Fruit fly (Drosophila melanogaster): ENCODE results near the gene mthl10.
A peak's percentile ranks its signal among the peaks of the same experiment; 100 is the strongest.

Gene mthl10

DNA sequence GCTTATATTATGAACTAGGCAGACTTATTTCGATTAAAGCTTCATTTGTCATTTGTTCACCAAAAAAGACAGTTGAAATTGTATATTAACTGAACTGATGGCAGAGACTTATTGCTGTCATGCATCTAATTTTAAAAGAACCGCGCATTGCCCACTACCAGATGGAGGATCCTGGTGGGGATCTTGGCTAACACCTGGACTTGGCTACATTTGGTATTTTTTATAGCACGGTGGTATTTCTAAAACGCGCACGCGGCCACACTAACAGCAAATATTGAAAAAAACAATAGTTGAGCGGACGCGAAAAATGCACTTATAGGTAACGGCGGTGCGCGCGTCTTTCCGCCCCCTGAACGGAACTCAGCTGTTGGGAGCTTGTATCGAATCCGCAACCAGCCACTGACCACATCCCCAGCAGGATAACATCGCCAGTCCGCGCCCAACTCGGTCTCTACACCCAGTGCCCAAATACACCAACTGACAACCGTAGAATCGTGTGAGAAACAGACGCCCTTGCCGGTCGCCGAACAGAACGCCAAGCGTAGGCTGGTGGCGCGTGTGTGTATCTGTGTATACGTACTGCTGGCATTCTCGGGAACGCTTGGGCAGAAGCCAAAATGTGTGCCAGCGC is 50.5 kb downstream of the mthl10 start (continued):
- TF ChIP-seq zen (tag; optimal IDR thresholded peaks at IDR 0.05) (no peak), repo (GFP tag; optimal IDR thresholded peaks at IDR 0.05) (no peak), CG3995 (GFP tag; optimal IDR thresholded peaks at IDR 0.05) (no peak), Elba2 (GFP tag; optimal IDR thresholded peaks at IDR 0.05) (peak; percentile 59), CG31388 (GFP tag; optimal IDR thresholded peaks at IDR 0.05) (no peak), wek (GFP tag; optimal IDR thresholded peaks at IDR 0.05) (no peak), CG14441 (GFP tag; IDR thresholded peaks at IDR 0.05) (no peak), zen2 (GFP tag; IDR thresholded peaks at IDR 0.05; ENCODE audit: partially characterized antibody) (no peak), Sry-β (GFP tag; optimal IDR thresholded peaks at IDR 0.05) (no peak), Bteb2 (GFP tag; optimal IDR thresholded peaks at IDR 0.05) (no peak), BEAF-32 (GFP tag; optimal IDR thresholded peaks at IDR 0.05) (peak; percentile 47), CG3407 (GFP tag; optimal IDR thresholded peaks at IDR 0.05) (no peak), ab (GFP tag; optimal IDR thresholded peaks at IDR 0.05) (no peak), B-H1 (GFP tag; IDR thresholded peaks at IDR 0.05) (no peak), CG6272 (GFP tag; IDR thresholded peaks at IDR 0.05) (no peak), sc (optimal IDR thresholded peaks at IDR 0.05) (no peak), sc (GFP tag; optimal IDR thresholded peaks at IDR 0.05) (no peak), CG2116 (GFP tag; optimal IDR thresholded peaks at IDR 0.05) (peak; percentile 56), HLH3B (GFP tag; IDR thresholded peaks at IDR 0.05) (no peak), CG7745 (tag; optimal IDR thresholded peaks at IDR 0.05) (no peak), CG11723 (GFP tag; optimal IDR thresholded peaks at IDR 0.05) (no peak), dmrt99B (tag; optimal IDR thresholded peaks at IDR 0.05) (no peak), Ada2b (GFP tag; IDR thresholded peaks at IDR 0.05) (no peak), CG10565 (GFP tag; optimal IDR thresholded peaks at IDR 0.05) (no peak), CG15601 (tag; optimal IDR thresholded peaks at IDR 0.05) (peak; percentile 29), Dad (GFP tag; optimal IDR thresholded peaks at IDR 0.05) (no peak), Pdp1 (GFP tag; optimal IDR thresholded peaks at IDR 0.05) (peak in 1 of 2 experiments; percentile 86), CG6654 (GFP tag; optimal IDR thresholded peaks at IDR 0.05) (no peak), Drgx (GFP tag; IDR thresholded peaks at IDR 0.05) (no peak), CG12769 (tag; optimal IDR thresholded peaks at IDR 0.05) (peak; percentile 86), CG18619 (GFP tag; optimal IDR thresholded peaks at IDR 0.05) (no peak), gfzf (GFP tag; optimal IDR thresholded peaks at IDR 0.05) (peak; percentile 98), CG14667 (GFP tag; IDR thresholded peaks at IDR 0.05) (no peak), wdn (GFP tag; IDR thresholded peaks at IDR 0.05) (no peak), ara (GFP tag; IDR thresholded peaks at IDR 0.05) (no peak; the same call in 1 of the 2 replicates), CG13287 (GFP tag; IDR thresholded peaks at IDR 0.05; ENCODE audit: partially characterized antibody) (peak; percentile 24; the same call in 1 of the 2 replicates), Aef1 (GFP tag; IDR thresholded peaks at IDR 0.05) (no peak), pros (GFP tag; optimal IDR thresholded peaks at IDR 0.05) (no peak), Asciz (GFP tag; optimal IDR thresholded peaks at IDR 0.05) (no peak), gsb (GFP tag; IDR thresholded peaks at IDR 0.05) (no peak), Med (GFP tag) (peak; percentile 79), CG18764 (GFP tag; optimal IDR thresholded peaks at IDR 0.05) (no peak), sima (GFP tag; optimal IDR thresholded peaks at IDR 0.05) (no peak), sob (GFP tag; IDR thresholded peaks at IDR 0.05) (peak; percentile 41), Fer2 (tag; optimal IDR thresholded peaks at IDR 0.05) (no peak), CG4424 (GFP tag; optimal IDR thresholded peaks at IDR 0.05) (no peak), usp (GFP tag; optimal IDR thresholded peaks at IDR 0.05) (no peak), CG10462 (GFP tag; optimal IDR thresholded peaks at IDR 0.05) (no peak), Taf1 (GFP tag; IDR thresholded peaks at IDR 0.05) (no peak), CG2129 (GFP tag; IDR thresholded peaks at IDR 0.05; ENCODE audit: partially characterized antibody) (no peak), gcm (GFP tag; optimal IDR thresholded peaks at IDR 0.05) (no peak)
